Worm (Caenorhabditis elegans): ENCODE measurements around the gene ostb-1.

DNA sequence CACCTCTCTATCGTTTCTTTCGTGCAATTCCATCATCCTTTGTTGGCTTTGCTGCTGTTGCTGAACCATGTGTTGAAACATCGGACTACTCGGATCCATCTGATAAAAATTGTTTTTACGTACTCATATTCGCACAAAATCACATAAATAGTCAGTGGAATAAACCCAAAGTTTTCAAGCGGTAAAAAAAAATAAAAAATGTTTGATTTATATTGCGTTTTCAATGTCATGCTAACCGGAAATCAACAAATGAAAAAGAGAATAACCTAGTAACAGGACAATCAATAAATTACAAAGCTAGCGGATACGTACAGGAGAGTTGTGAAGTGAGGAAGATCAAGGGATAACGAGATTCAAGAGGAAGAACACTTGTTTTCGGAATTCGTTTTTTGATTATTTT, 9.4 kb upstream of the ostb-1 start, which contains the start of gene mdt-10:
- TF ChIP-seq snpc-3.4 (tag; optimal IDR thresholded peaks at IDR 0.05) = no peak
- TF ChIP-seq efl-1 (GFP tag; optimal IDR thresholded peaks at IDR 0.05) = no peak
- no peak for TF ChIP-seq ets-4 (GFP tag; optimal IDR thresholded peaks at IDR 0.05)
- no peak for TF ChIP-seq ceh-91 (GFP tag; IDR thresholded peaks at IDR 0.05)
